Worm (Caenorhabditis elegans): ENCODE data around the gene B0554.5.

- TF ChIP-seq W03F9.2 (tag; optimal IDR thresholded peaks at IDR 0.05) (no peak), him-1 (tag; optimal IDR thresholded peaks at IDR 0.05) (no peak), dao-5 (tag; optimal IDR thresholded peaks at IDR 0.05) (no peak)
Measured at ce11 chrV:418432-418831, 5.8 kb upstream of the B0554.5 start, which contains the start of gene Y39D8A.1.

Data from whole organism, L4/young adult.